Worm (Caenorhabditis elegans) whole organism, L1 larva: ENCODE data around the gene flp-18.

Experiments
- C16A3.4 ChIP-seq: fragments of 150-350 bp; optimal IDR thresholded peaks from 2 replicates; lab custom pipeline; 2014; ENCODE audit warnings: missing biosample characterization, missing genetic modification characterization
- aha-1 ChIP-seq: fragments of 150-350 bp; optimal IDR thresholded peaks from 2 replicates; lab custom pipeline; 2014; ENCODE audit warnings: missing biosample characterization, missing genetic modification characterization
- alr-1 ChIP-seq: fragments of 200-800 bp; sonication (Bioruptor generic); optimal IDR thresholded peaks from 2 replicates; lab custom pipeline; 2018; ENCODE audit warnings: borderline replicate concordance, mild to moderate bottlenecking, missing genetic modification characterization, missing compliant biosample characterization
- aly-2 ChIP-seq: fragments of 150-350 bp; optimal IDR thresholded peaks from 2 replicates; lab custom pipeline; 2014; ENCODE audit warnings: missing biosample characterization, missing genetic modification characterization
- blmp-1 ChIP-seq: fragments of 150-350 bp; optimal IDR thresholded peaks from 2 replicates; lab custom pipeline; 2014; ENCODE audit warnings: missing biosample characterization, missing genetic modification characterization
- ceh-63 ChIP-seq: fragments of 200-800 bp; sonication (Bioruptor generic); optimal IDR thresholded peaks from 2 replicates; lab custom pipeline; 2018; ENCODE audit warnings: mild to moderate bottlenecking, missing genetic modification characterization, missing compliant biosample characterization
- ceh-8 ChIP-seq: fragments of 200-800 bp; sonication (Bioruptor generic); optimal IDR thresholded peaks from 2 replicates; lab custom pipeline; 2018; ENCODE audit warnings: mild to moderate bottlenecking, missing genetic modification characterization, moderate library complexity, missing compliant biosample characterization
- ceh-82 ChIP-seq, 3 experiments: fragments of 150-350 bp in 1 of 3; sonication (generic microtip) in 2 of 3; optimal IDR thresholded peaks; 2 replicates each; lab custom pipeline; 2014 to 2017; ENCODE audit warnings: missing biosample characterization in 3 of 3, missing genetic modification characterization in 3 of 3
- dsc-1 ChIP-seq: sonication (generic microtip); optimal IDR thresholded peaks from 2 replicates; lab custom pipeline; 2016; ENCODE audit warnings: mild to moderate bottlenecking, missing genetic modification characterization, missing compliant biosample characterization
- efl-1 ChIP-seq, 4 experiments: fragments of 150-350 bp; optimal IDR thresholded peaks in 3 of 4; peaks in 1 of 4; 1 replicate in 1 of 4; 2 replicates in 3 of 4; lab custom pipeline; 2014; ENCODE audit warnings: missing biosample characterization in 2 of 4, missing genetic modification characterization in 2 of 4, missing genetic modification reagents in 2 of 4
- egl-27 ChIP-seq, 2 experiments: fragments of 150-350 bp in 1 of 2; sonication (generic microtip); optimal IDR thresholded peaks; 3 replicates each; lab custom pipeline; 2017 to 2018; ENCODE audit warnings: missing biosample characterization in 2 of 2, missing genetic modification characterization in 2 of 2, missing genetic modification reagents in 2 of 2
- elt-2 ChIP-seq: sonication (generic microtip); optimal IDR thresholded peaks from 2 replicates; lab custom pipeline; 2016; ENCODE audit warnings: missing genetic modification characterization, mild to moderate bottlenecking, inconsistent platforms, missing compliant biosample characterization, missing genetic modification reagents
- ets-5 ChIP-seq: fragments of 200-800 bp; sonication (Bioruptor generic); IDR thresholded peaks from 2 replicates; pipeline ENCODE4 v1.3.6; 2022; ENCODE audit warnings: missing genetic modification characterization, missing compliant biosample characterization
- fkh-4 ChIP-seq: sonication (generic microtip); optimal IDR thresholded peaks from 2 replicates; lab custom pipeline; 2016; ENCODE audit warnings: missing compliant biosample characterization, missing genetic modification characterization, borderline replicate concordance
- fos-1 ChIP-seq: fragments of 150-350 bp; optimal IDR thresholded peaks from 2 replicates; lab custom pipeline; 2014; ENCODE audit warnings: missing biosample characterization, missing genetic modification characterization
- grh-1 ChIP-seq: fragments of 200-800 bp; sonication (Bioruptor generic); IDR thresholded peaks from 2 replicates; pipeline ENCODE4 v1.3.6; 2022; ENCODE audit warnings: missing genetic modification reagents, missing genetic modification characterization, missing compliant biosample characterization
- hlh-4 ChIP-seq: sonication (generic microtip); optimal IDR thresholded peaks from 2 replicates; lab custom pipeline; 2016; ENCODE audit warnings: mild to moderate bottlenecking, missing genetic modification characterization, missing compliant biosample characterization
- lin-14 ChIP-seq: fragments of 200-800 bp; sonication (Bioruptor generic); optimal IDR thresholded peaks from 2 replicates; lab custom pipeline; 2018; ENCODE audit warnings: mild to moderate bottlenecking, missing genetic modification characterization, moderate library complexity, missing compliant biosample characterization
- lin-35 ChIP-seq, 2 experiments: fragments of 150-350 bp; optimal IDR thresholded peaks; 2 replicates each; lab custom pipeline; 2014; ENCODE audit warnings: missing biosample characterization in 2 of 2, missing genetic modification characterization in 2 of 2, missing genetic modification reagents in 2 of 2
- lir-3 ChIP-seq: sonication (generic microtip); optimal IDR thresholded peaks from 2 replicates; lab custom pipeline; 2016; ENCODE audit warnings: mild to moderate bottlenecking, missing genetic modification characterization, moderate library complexity, missing compliant biosample characterization; ENCODE audit not compliant: poor library complexity
- lsy-2 ChIP-seq, 2 experiments: fragments of 150-350 bp; optimal IDR thresholded peaks; 2 replicates each; lab custom pipeline; 2014; ENCODE audit warnings: missing biosample characterization in 2 of 2, missing genetic modification characterization in 2 of 2
- mep-1 ChIP-seq: fragments of 150-350 bp; optimal IDR thresholded peaks from 2 replicates; lab custom pipeline; 2014; ENCODE audit warnings: missing biosample characterization, missing genetic modification characterization
- nhr-12 ChIP-seq: sonication (generic microtip); optimal IDR thresholded peaks from 2 replicates; lab custom pipeline; 2017; ENCODE audit warnings: missing biosample characterization, missing genetic modification characterization
- nhr-20 ChIP-seq: sonication (generic microtip); optimal IDR thresholded peaks from 2 replicates; lab custom pipeline; 2016; ENCODE audit warnings: mild to moderate bottlenecking, missing genetic modification characterization, missing compliant biosample characterization
- nhr-237 ChIP-seq: fragments of 150-350 bp; optimal IDR thresholded peaks from 2 replicates; lab custom pipeline; 2014; ENCODE audit warnings: missing biosample characterization, missing genetic modification characterization
- nhr-28 ChIP-seq: fragments of 150-350 bp; optimal IDR thresholded peaks from 2 replicates; lab custom pipeline; 2014; ENCODE audit warnings: missing biosample characterization, missing genetic modification characterization
- nhr-84 ChIP-seq: sonication (generic microtip); optimal IDR thresholded peaks from 2 replicates; lab custom pipeline; 2017; ENCODE audit warnings: missing biosample characterization, missing genetic modification characterization
- nhr-85 ChIP-seq: sonication (generic microtip); peaks from one replicate; lab custom pipeline; 2016; ENCODE audit warnings: missing genetic modification characterization, inconsistent platforms, missing compliant biosample characterization
- rnt-1 ChIP-seq: sonication (generic microtip); optimal IDR thresholded peaks from 2 replicates; lab custom pipeline; 2016; ENCODE audit warnings: mild to moderate bottlenecking, missing genetic modification characterization, moderate library complexity, missing compliant biosample characterization
- snpc-4 ChIP-seq: fragments of 150-350 bp; optimal IDR thresholded peaks from 2 replicates; lab custom pipeline; 2014; ENCODE audit warnings: missing biosample characterization, missing genetic modification characterization
- sptf-1 ChIP-seq: fragments of 150-350 bp; optimal IDR thresholded peaks from 2 replicates; lab custom pipeline; 2014; ENCODE audit warnings: missing biosample characterization, missing genetic modification characterization
- tbx-2 ChIP-seq: sonication (generic microtip); optimal IDR thresholded peaks from 2 replicates; lab custom pipeline; 2016; ENCODE audit warnings: missing genetic modification characterization, missing compliant biosample characterization
- tlp-1 ChIP-seq: fragments of 150-350 bp; optimal IDR thresholded peaks from 2 replicates; lab custom pipeline; 2014; ENCODE audit warnings: missing biosample characterization, missing genetic modification characterization
- unc-30 ChIP-seq: sonication (generic microtip); optimal IDR thresholded peaks from 2 replicates; lab custom pipeline; 2017; ENCODE audit warnings: missing biosample characterization, missing genetic modification characterization
- unc-98 ChIP-seq: fragments of 200-800 bp; sonication (Bioruptor generic); IDR thresholded peaks from 2 replicates; pipeline ENCODE4 v1.3.6; 2022; ENCODE audit warnings: missing genetic modification characterization, missing compliant biosample characterization
- zag-1 ChIP-seq: fragments of 150-350 bp; optimal IDR thresholded peaks from 2 replicates; lab custom pipeline; 2014; ENCODE audit warnings: missing biosample characterization, missing genetic modification characterization
- ztf-4 ChIP-seq: fragments of 150-350 bp; optimal IDR thresholded peaks from 2 replicates; lab custom pipeline; 2014; ENCODE audit warnings: missing biosample characterization, missing genetic modification characterization

Gene flp-18

ce11 chrX:3049233-3049632 is 30.9 kb upstream of the flp-18 start (continued):
- peak; percentile 40 to 66 (median 50) for TF ChIP-seq ceh-82 (tag; optimal IDR thresholded peaks at IDR 0.05; lab: Kevin White, UChicago)
- TF ChIP-seq nhr-237 (tag; lab: Kevin White, UChicago), result no peak
- TF ChIP-seq unc-98 (GFP tag; lab: Robert Waterston, UW), result no peak
- TF ChIP-seq unc-30 (tag; lab: Kevin White, UChicago), result no peak
- TF ChIP-seq ceh-63 (GFP tag; lab: Kevin White, UChicago), result no peak
- TF ChIP-seq nhr-28 (tag; lab: Kevin White, UChicago), result no peak
- TF ChIP-seq nhr-85, result no peak
- peak in 1 of 2 experiments; percentile 57 for TF ChIP-seq lsy-2 (tag; optimal IDR thresholded peaks at IDR 0.05; lab: Kevin White, UChicago)
- no peak for TF ChIP-seq nhr-84 (tag; lab: Kevin White, UChicago)
- no peak for TF ChIP-seq zag-1 (tag; lab: Kevin White, UChicago)
- TF ChIP-seq sptf-1, result no peak
- no peak for TF ChIP-seq ceh-8 (GFP tag; lab: Kevin White, UChicago)
- TF ChIP-seq mep-1 (tag; lab: Kevin White, UChicago), result peak; percentile 36
- TF ChIP-seq dsc-1 (tag; lab: Kevin White, UChicago), result peak; percentile 26
- TF ChIP-seq aha-1 (tag; lab: Kevin White, UChicago), result no peak
- TF ChIP-seq fos-1 (tag; lab: Kevin White, UChicago), result no peak
- TF ChIP-seq lir-3, result no peak
- TF ChIP-seq ztf-4 (tag; lab: Kevin White, UChicago), result no peak
- TF ChIP-seq hlh-4 (tag; lab: Kevin White, UChicago), result no peak
- no peak for TF ChIP-seq blmp-1
- no peak for TF ChIP-seq aly-2 (tag; lab: Kevin White, UChicago)
- no peak for TF ChIP-seq ets-5 (GFP tag; lab: Robert Waterston, UW)
- peak; percentile 20 for TF ChIP-seq nhr-20 (tag; lab: Kevin White, UChicago)
- TF ChIP-seq elt-2, result no peak
- no peak for TF ChIP-seq lin-35 (GFP tag; optimal IDR thresholded peaks at IDR 0.05; lab: Kevin White, UChicago)
- TF ChIP-seq grh-1 (GFP tag; lab: Robert Waterston, UW), result no peak
- TF ChIP-seq tlp-1 (tag; lab: Kevin White, UChicago), result no peak
- peak; percentile 47 for TF ChIP-seq tbx-2 (tag; lab: Kevin White, UChicago)
- no peak for TF ChIP-seq C16A3.4 (tag; lab: Kevin White, UChicago)
- TF ChIP-seq fkh-4, result no peak
- no peak for TF ChIP-seq alr-1 (tag; lab: Kevin White, UChicago)
- TF ChIP-seq snpc-4 (tag; lab: Kevin White, UChicago), result no peak

- TF ChIP-seq rnt-1 (tag; lab: Kevin White, UChicago) (peak; percentile 68), lin-14 (GFP tag; lab: Kevin White, UChicago) (peak; percentile 20), nhr-28 (tag; lab: Kevin White, UChicago) (no peak), efl-1 (optimal IDR thresholded peaks at IDR 0.05; lab: Kevin White, UChicago) (no peak), efl-1 (GFP tag; optimal IDR thresholded peaks at IDR 0.05 in 1 of 2; lab: Kevin White, UChicago) (peak in 1 of 2 experiments; percentile 60)
Observed at ce11 chrX:3048696-3049095, 30.3 kb upstream of the flp-18 start.

- no peak for TF ChIP-seq nhr-12 (tag; lab: Kevin White, UChicago)
- peak; percentile 31 for TF ChIP-seq nhr-85
Observed at ce11 chrX:3047224-3047623, 28.9 kb upstream of the flp-18 start.

ce11 chrX:3045466-3045865 is 27.1 kb upstream of the flp-18 start, which contains the start of gene cnnm-3:
Gene cnnm-3 (minus strand): TSS chrX:3045847.
- TF ChIP-seq nhr-28 (tag; lab: Kevin White, UChicago), result no peak
- no peak for TF ChIP-seq tbx-2 (tag; lab: Kevin White, UChicago)
- no peak for TF ChIP-seq egl-27 (tag; optimal IDR thresholded peaks at IDR 0.05; lab: Kevin White, UChicago)
